Worm (Caenorhabditis elegans): ENCODE results near the gene R08C7.4.

Gene R08C7.4

ce11 chrIV:4473767-4474166 is 38.9 kb downstream of the R08C7.4 start (continued):
- TF ChIP-seq mxl-2 (GFP tag; conservative IDR thresholded peaks at IDR 0.05) = no peak
- no peak for TF ChIP-seq Y75B8A.6 (GFP tag; IDR thresholded peaks at IDR 0.05)
- TF ChIP-seq aha-1 (tag) = no peak
- TF ChIP-seq saeg-2 (GFP tag; IDR thresholded peaks at IDR 0.05) = no peak
- TF ChIP-seq ceh-20 (GFP tag; IDR thresholded peaks at IDR 0.05) = no peak; the same call in 1 of the 2 replicates
- TF ChIP-seq ctbp-1 (GFP tag; IDR thresholded peaks at IDR 0.05) = 0 out of 2 replicates have a peak, but pooled peaks have one; percentile 32
- no peak for TF ChIP-seq attf-4 (tag; optimal IDR thresholded peaks at IDR 0.05)
- TF ChIP-seq R02D3.7 (tag; optimal IDR thresholded peaks at IDR 0.05) = no peak
- no peak for TF ChIP-seq ZK337.2 (GFP tag; IDR thresholded peaks at IDR 0.05)
- no peak for TF ChIP-seq nhr-48 (tag; optimal IDR thresholded peaks at IDR 0.05)
- peak; percentile 58 for TF ChIP-seq hlh-11 (tag; optimal IDR thresholded peaks at IDR 0.05)
- TF ChIP-seq mdt-29 (GFP tag; IDR thresholded peaks at IDR 0.05) = peak; percentile 28; the same call in 1 of the 2 replicates
- no peak for TF ChIP-seq mes-2 (tag; optimal IDR thresholded peaks at IDR 0.05; ENCODE audit: poor library complexity, severe bottlenecking)
- TF ChIP-seq pha-4 (GFP tag; IDR thresholded peaks at IDR 0.05) = peak; percentile 9; the same call in 1 of the 2 replicates
- no peak for TF ChIP-seq pha-4 (tag; optimal IDR thresholded peaks at IDR 0.05)
- TF ChIP-seq sdz-12 (GFP tag; optimal IDR thresholded peaks at IDR 0.05) = peak; percentile 45
- 0 out of 2 replicates have a peak, but pooled peaks have one; percentile 25 for TF ChIP-seq madf-9 (GFP tag; conservative IDR thresholded peaks at IDR 0.05)
- TF ChIP-seq hif-1 (tag; optimal IDR thresholded peaks at IDR 0.05) = peak in 1 of 2 experiments; percentile 16
- TF ChIP-seq nhr-6 (tag; optimal IDR thresholded peaks at IDR 0.05) = no peak
- TF ChIP-seq tag-97 (GFP tag; IDR thresholded peaks at IDR 0.05) = no peak

- TF ChIP-seq mxl-3 (GFP tag; optimal IDR thresholded peaks at IDR 0.05) (peak; percentile 74), hlh-30 (tag; optimal IDR thresholded peaks at IDR 0.05; ENCODE audit: insufficient read depth) (peak; percentile 47), pqm-1 (tag; optimal IDR thresholded peaks at IDR 0.05) (peak; percentile 24), aha-1 (tag) (peak; percentile 89), tra-1 (GFP tag; IDR thresholded peaks at IDR 0.05) (0 out of 2 replicates have a peak, but pooled peaks have one; percentile 18), ceh-20 (GFP tag; IDR thresholded peaks at IDR 0.05) (no peak), madf-5 (GFP tag; IDR thresholded peaks at IDR 0.05) (no peak), nhr-48 (tag; optimal IDR thresholded peaks at IDR 0.05) (peak; percentile 17), Y105C5A.15 (GFP tag; IDR thresholded peaks at IDR 0.05) (no peak), dmd-6 (GFP tag; IDR thresholded peaks at IDR 0.05) (0 out of 2 replicates have a peak, but pooled peaks have one; percentile 13), ctbp-1 (GFP tag; IDR thresholded peaks at IDR 0.05) (no peak), egl-43 (GFP tag; IDR thresholded peaks at IDR 0.05) (no peak), dve-1 (tag; optimal IDR thresholded peaks at IDR 0.05; ENCODE audit: insufficient read depth) (peak; percentile 66), lin-15B (tag; optimal IDR thresholded peaks at IDR 0.05) (no peak), dmd-8 (GFP tag; IDR thresholded peaks at IDR 0.05) (no peak), daf-16 (GFP tag; optimal IDR thresholded peaks at IDR 0.05) (no peak), daf-16 (tag; optimal IDR thresholded peaks at IDR 0.05) (peak; percentile 47), saeg-2 (GFP tag; IDR thresholded peaks at IDR 0.05) (0 out of 2 replicates have a peak, but pooled peaks have one; percentile 6), nhr-28 (tag; optimal IDR thresholded peaks at IDR 0.05) (peak; percentile 39), pha-4 (GFP tag; IDR thresholded peaks at IDR 0.05) (peak; percentile 22; the same call in 1 of the 2 replicates), pha-4 (tag; optimal IDR thresholded peaks at IDR 0.05) (no peak), lsy-2 (tag; optimal IDR thresholded peaks at IDR 0.05) (peak in 1 of 2 experiments; percentile 5), hlh-11 (tag; optimal IDR thresholded peaks at IDR 0.05) (peak; percentile 17), mep-1 (tag; optimal IDR thresholded peaks at IDR 0.05) (no peak), ama-1 (optimal IDR thresholded peaks at IDR 0.05) (peak; percentile 34)
Measured at ce11 chrIV:4475362-4476086, 40.7 kb downstream of the R08C7.4 start.

All from whole organism, L4 larva.